Fruit fly (Drosophila melanogaster): ENCODE results near the gene hth.

DNA sequence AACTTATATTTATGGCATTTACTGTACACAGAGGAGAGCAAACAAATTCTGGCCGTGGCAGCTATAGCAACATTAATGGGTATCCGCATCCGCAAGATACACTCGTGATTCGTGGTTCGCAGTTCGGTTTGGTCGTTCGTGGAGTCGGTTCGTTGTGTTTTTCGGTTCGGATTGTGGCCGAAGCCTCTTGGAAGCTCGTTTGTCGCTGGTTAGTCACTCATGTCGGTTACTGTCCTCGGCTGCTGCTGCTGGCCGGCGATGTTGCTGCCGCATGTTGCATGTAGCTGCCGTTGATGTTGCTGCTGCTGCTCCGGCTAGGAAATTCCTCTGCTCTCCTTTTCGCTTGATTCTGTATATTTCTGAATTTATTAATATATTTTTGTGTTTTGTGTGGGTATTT, 54.5 kb downstream of the hth start:
- TF ChIP-seq pan (optimal IDR thresholded peaks at IDR 0.05): no peak
- TF ChIP-seq CG8478 (optimal IDR thresholded peaks at IDR 0.05): no peak
- TF ChIP-seq Dll (optimal IDR thresholded peaks at IDR 0.05): no peak
